Worm (Caenorhabditis elegans): ENCODE measurements around the gene F08F8.9.

The F08F8.9 gene

DNA sequence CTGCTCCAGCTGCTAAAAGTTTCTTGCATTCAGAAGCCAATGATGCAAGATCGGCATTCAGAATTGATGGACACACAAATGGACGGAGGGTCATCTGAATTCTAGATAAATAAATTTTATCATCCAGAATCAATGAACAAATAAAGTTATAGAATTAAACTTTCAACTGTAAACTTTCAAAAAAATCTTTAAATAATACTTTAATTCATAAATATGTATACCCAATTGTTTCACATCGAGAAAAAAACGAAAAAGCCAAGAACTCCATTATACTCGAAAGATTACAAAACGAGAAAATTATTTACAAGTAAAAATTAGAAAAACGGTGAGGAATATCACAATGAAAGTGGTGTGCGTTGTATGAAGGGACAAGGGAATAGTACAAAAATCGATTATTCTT is 6.7 kb downstream of the F08F8.9 start, which contains the start of gene F08F8.7:
Gene F08F8.7, minus strand, starts transcription at position 101 of the 400 bp plus-strand sequence.
- no peak for TF ChIP-seq sptf-1 (tag; optimal IDR thresholded peaks at IDR 0.05)
- TF ChIP-seq nhr-71 (tag; optimal IDR thresholded peaks at IDR 0.05), result no peak
- TF ChIP-seq dpl-1 (GFP tag; optimal IDR thresholded peaks at IDR 0.05), result no peak
- TF ChIP-seq nhr-28 (tag; optimal IDR thresholded peaks at IDR 0.05), result no peak
- no peak for TF ChIP-seq lin-13 (GFP tag; optimal IDR thresholded peaks at IDR 0.05)
- no peak for TF ChIP-seq nhr-237 (tag; optimal IDR thresholded peaks at IDR 0.05)
- TF ChIP-seq nhr-76 (tag; optimal IDR thresholded peaks at IDR 0.05), result no peak

DNA sequence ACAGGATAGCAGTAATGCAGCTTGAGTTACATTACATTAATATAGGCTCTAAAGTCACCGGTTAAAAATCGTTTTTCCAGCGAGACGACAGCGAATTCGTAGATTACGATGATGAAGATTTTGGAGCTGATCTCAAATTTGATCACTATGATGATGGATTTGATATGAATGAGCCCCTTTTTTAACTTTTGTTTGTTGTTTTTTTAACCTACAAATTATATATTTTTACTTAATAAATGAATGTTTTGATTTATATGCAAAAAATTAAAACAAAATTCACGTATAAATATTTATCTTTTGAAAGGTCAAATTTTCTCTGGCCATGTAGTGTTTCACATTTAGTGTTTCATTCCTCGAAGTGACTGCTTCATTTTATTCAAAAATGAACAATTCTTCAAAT is 10.4 kb downstream of the F08F8.9 start, which contains the start of gene F08F8.6:
Gene F08F8.6, plus strand, starts transcription at position 301 of the 400 bp plus-strand sequence.
- TF ChIP-seq efl-1 (optimal IDR thresholded peaks at IDR 0.05) (no peak), efl-1 (GFP tag; optimal IDR thresholded peaks at IDR 0.05 in 1 of 2) (peak in 1 of 2 experiments; percentile 62), mdl-1 (tag; optimal IDR thresholded peaks at IDR 0.05) (no peak)

DNA sequence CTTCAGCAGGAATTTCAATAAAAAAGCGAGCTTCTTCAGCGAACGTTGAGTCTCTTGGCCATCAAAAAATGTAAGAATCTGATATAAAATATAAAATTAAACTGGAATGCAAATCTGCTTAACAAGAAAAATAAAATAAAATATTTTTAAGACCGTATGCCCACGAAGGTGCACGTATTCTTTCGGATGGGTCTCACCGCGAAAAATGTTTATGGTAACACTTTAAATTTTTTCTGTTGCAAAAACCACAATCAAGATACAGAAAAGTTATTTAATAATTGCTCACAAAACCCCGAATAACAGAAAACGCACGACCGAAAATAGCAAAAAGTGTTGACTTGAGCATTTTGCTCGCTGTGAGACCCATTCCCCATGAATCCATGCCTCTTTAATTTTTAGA is 14.6 kb downstream of the F08F8.9 start:
- TF ChIP-seq pax-3 (tag; optimal IDR thresholded peaks at IDR 0.05) (no peak), xbp-1 (tag; optimal IDR thresholded peaks at IDR 0.05) (no peak), mdl-1 (tag; optimal IDR thresholded peaks at IDR 0.05) (no peak), snpc-4 (tag; optimal IDR thresholded peaks at IDR 0.05) (no peak), skn-1 (tag; optimal IDR thresholded peaks at IDR 0.05) (no peak), nhr-71 (tag; optimal IDR thresholded peaks at IDR 0.05) (no peak), sptf-1 (tag; optimal IDR thresholded peaks at IDR 0.05) (no peak), lir-3 (tag; optimal IDR thresholded peaks at IDR 0.05; ENCODE audit: poor library complexity) (no peak), snu-23 (GFP tag; optimal IDR thresholded peaks at IDR 0.05) (no peak), lin-35 (GFP tag; optimal IDR thresholded peaks at IDR 0.05) (no peak), egl-27 (tag; optimal IDR thresholded peaks at IDR 0.05) (no peak), Y116A8C.19 (tag; optimal IDR thresholded peaks at IDR 0.05; ENCODE audit: borderline replicate concordance) (no peak), grh-1 (GFP tag; IDR thresholded peaks at IDR 0.05) (no peak), hpl-2 (GFP tag; optimal IDR thresholded peaks at IDR 0.05) (no peak), mep-1 (tag; optimal IDR thresholded peaks at IDR 0.05) (no peak), tlp-1 (tag; optimal IDR thresholded peaks at IDR 0.05) (no peak), ceh-90 (tag; optimal IDR thresholded peaks at IDR 0.05) (no peak), unc-62 (GFP tag; optimal IDR thresholded peaks at IDR 0.05) (no peak), unc-30 (tag; optimal IDR thresholded peaks at IDR 0.05) (no peak)

DNA sequence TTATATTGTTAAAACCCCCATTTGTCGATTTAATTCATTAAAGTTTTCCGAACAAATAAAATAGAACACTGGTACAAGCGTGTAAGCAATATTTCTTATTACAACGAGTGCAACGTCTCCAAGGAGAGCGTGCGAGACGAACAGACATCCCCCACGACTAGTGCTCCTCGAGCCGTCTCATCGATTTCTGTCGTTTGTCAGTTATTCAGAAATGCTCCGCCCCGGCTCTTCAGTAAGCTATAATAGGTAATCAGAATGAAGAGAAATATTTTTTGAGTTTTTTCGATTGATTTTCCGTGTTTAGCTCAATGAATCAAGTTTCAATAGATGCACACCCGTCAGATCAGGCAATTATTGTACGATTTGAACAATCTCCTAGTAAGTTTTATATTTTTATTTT is 15.1 kb downstream of the F08F8.9 start, which contains the start of gene kap-1:
Gene kap-1, plus strand, starts transcription at position 143 of the 400 bp plus-strand sequence.
- TF ChIP-seq mef-2 (tag; optimal IDR thresholded peaks at IDR 0.05) (no peak), ztf-4 (tag; optimal IDR thresholded peaks at IDR 0.05) (no peak), lsy-2 (tag; optimal IDR thresholded peaks at IDR 0.05) (peak in 1 of 2 experiments; percentile 12), efl-1 (optimal IDR thresholded peaks at IDR 0.05) (no peak), efl-1 (GFP tag; optimal IDR thresholded peaks at IDR 0.05 in 1 of 2) (peak in 1 of 2 experiments; percentile 86), fos-1 (tag; optimal IDR thresholded peaks at IDR 0.05) (no peak), rnt-1 (tag; optimal IDR thresholded peaks at IDR 0.05) (peak; percentile 9), lin-15B (tag; optimal IDR thresholded peaks at IDR 0.05) (no peak), ama-1 (optimal IDR thresholded peaks at IDR 0.05) (peak; percentile 42), elt-2 (tag; optimal IDR thresholded peaks at IDR 0.05) (peak; percentile 14), nhr-47 (tag; optimal IDR thresholded peaks at IDR 0.05) (no peak)

DNA sequence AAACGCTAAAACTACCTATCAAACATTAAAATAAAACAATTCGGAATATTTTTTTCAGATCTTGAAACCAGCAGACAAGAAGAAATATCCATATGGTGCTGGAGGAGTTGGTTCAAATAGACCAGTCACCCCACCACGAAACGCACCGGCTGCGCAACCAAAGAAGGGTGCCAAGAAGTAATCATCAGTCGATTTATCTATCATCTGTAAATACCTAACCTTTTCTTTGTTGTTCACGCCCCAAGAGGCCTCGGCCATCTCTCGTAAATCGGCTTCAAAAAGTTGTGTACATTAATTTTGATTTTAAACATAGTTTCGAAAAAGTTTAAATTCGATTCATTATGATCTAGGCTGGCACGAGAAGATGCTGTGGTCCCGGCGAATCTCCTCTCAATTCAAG is 15.8 kb downstream of the F08F8.9 start:
- TF ChIP-seq mdl-1 (tag; optimal IDR thresholded peaks at IDR 0.05) (no peak), ceh-88 (GFP tag; IDR thresholded peaks at IDR 0.05) (no peak), mef-2 (tag; optimal IDR thresholded peaks at IDR 0.05) (no peak), ceh-90 (tag; optimal IDR thresholded peaks at IDR 0.05) (no peak), ets-5 (GFP tag; IDR thresholded peaks at IDR 0.05) (no peak), lin-15B (tag; optimal IDR thresholded peaks at IDR 0.05) (no peak), nhr-19 (GFP tag; conservative IDR thresholded peaks at IDR 0.05) (no peak), grh-1 (GFP tag; IDR thresholded peaks at IDR 0.05) (peak; percentile 41; the same call in 1 of the 2 replicates)
